Fruit fly (Drosophila melanogaster) whole organism, embryonic: ENCODE results near the gene Actn3.

Experiments
- CG1647 ChIP-seq: fragments of 200-800 bp; sonication (Bioruptor generic); optimal IDR thresholded peaks from 3 replicates; lab custom pipeline; 2016; ENCODE audit warnings: missing biosample characterization, missing genetic modification characterization
- CG18599 ChIP-seq: fragments of 200-800 bp; sonication (Bioruptor generic); optimal IDR thresholded peaks from 3 replicates; lab custom pipeline; 2017; ENCODE audit warnings: missing biosample characterization, missing genetic modification characterization, mild to moderate bottlenecking, moderate library complexity, missing genetic modification reagents
- CG32532 ChIP-seq: fragments of 200-800 bp; sonication (Bioruptor generic); IDR thresholded peaks from 2 replicates; pipeline ENCODE4 v1.3.6; 2022; ENCODE audit warnings: missing biosample characterization, missing genetic modification characterization
- Deaf1 ChIP-seq: fragments of 200-800 bp; optimal IDR thresholded peaks from 3 replicates; lab custom pipeline; 2019; ENCODE audit warnings: missing biosample characterization, mild to moderate bottlenecking, missing genetic modification characterization, moderate library complexity
- YL-1 ChIP-seq: fragments of 200-800 bp; sonication (Bioruptor generic); optimal IDR thresholded peaks from 3 replicates; lab custom pipeline; 2017; ENCODE audit warnings: missing biosample characterization, mild to moderate bottlenecking, missing genetic modification characterization
- exex ChIP-seq: fragments of 200-800 bp; sonication (Bioruptor generic); optimal IDR thresholded peaks from 4 replicates; lab custom pipeline; 2018; ENCODE audit warnings: missing biosample characterization, mild to moderate bottlenecking, missing genetic modification characterization, moderate library complexity
- usp ChIP-seq: fragments of >200 bp; optimal IDR thresholded peaks from 2 replicates; lab custom pipeline; 2017; ENCODE audit warnings: missing biosample characterization, missing genetic modification characterization

DNA sequence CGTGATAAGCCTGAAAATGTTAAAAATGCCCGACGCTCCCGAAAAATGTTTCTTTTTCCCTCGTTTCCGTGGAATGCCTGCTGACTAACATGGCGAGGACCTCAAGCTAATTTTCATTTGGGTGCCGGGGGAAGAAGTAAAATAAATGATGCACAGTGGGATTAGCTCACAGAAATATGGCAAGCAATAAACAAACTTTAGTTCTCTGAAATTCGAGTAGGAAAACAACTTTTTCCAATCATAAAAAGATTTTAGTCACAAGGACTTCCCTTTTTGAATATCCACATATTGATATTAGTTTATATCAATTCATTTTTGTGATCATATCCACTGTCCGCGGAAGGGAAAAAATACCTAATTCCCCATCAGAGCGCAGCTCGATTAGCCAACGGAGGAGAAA lies 36.3 kb downstream of the Actn3 start:
- TF ChIP-seq YL-1 = no peak
- no peak for TF ChIP-seq CG32532 (GFP tag; lab: Robert Waterston, UW)
- TF ChIP-seq exex (tag; lab: Kevin White, UChicago) = no peak
- TF ChIP-seq CG1647 (GFP tag; lab: Kevin White, UChicago) = no peak
- no peak for TF ChIP-seq Deaf1
- TF ChIP-seq CG18599 (GFP tag; lab: Kevin White, UChicago) = no peak
- TF ChIP-seq usp (GFP tag; lab: Kevin White, UChicago) = no peak
